Worm (Caenorhabditis elegans): ENCODE results near the gene B0001.5.

ce11 chrIV:12127838-12128237 is 15.3 kb downstream of the B0001.5 start:
- TF ChIP-seq unc-39 (tag; optimal IDR thresholded peaks at IDR 0.05) (no peak), ztf-4 (tag; optimal IDR thresholded peaks at IDR 0.05) (no peak), crh-2 (tag; optimal IDR thresholded peaks at IDR 0.05) (no peak), nhr-21 (tag; optimal IDR thresholded peaks at IDR 0.05) (no peak), fos-1 (tag; optimal IDR thresholded peaks at IDR 0.05) (no peak), egl-27 (tag; optimal IDR thresholded peaks at IDR 0.05) (no peak), aly-2 (tag; optimal IDR thresholded peaks at IDR 0.05) (no peak), alr-1 (tag; optimal IDR thresholded peaks at IDR 0.05) (no peak), R02D3.7 (tag; optimal IDR thresholded peaks at IDR 0.05) (no peak)

Data from whole organism, L2 larva.